Worm (Caenorhabditis elegans): Measurements from ENCODE around the gene srh-129.

DNA sequence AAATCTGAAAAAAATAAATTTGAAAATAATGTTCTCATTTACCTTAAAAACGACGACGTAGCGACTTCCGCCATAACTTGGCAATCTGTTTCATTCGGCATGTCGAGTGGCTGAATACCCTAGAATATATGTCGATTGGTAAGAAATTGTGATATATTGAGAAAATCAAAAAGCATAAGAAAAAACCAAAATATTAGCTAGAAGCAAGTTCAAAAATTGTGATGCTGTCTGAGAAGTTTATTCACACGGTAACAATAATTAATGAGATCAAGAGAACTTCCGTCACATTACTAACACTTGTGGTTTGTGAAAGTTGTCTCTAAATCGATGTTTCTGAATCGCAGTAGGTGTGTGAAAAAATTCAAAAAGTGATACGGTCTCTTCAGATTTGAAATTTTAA, 41.7 kb downstream of the srh-129 start, which contains the start of gene srab-1:
- TF ChIP-seq him-1 (tag; optimal IDR thresholded peaks at IDR 0.05): no peak
- TF ChIP-seq dao-5 (tag; optimal IDR thresholded peaks at IDR 0.05): no peak

All from whole organism, L4/young adult.